Fruit fly (Drosophila melanogaster) whole organism, wandering third instar larva: ENCODE results near the gene Tip60.

Experiments used
- Abd-B ChIP-seq: fragments of >200 bp; optimal IDR thresholded peaks from 2 replicates; lab custom pipeline; 2017; ENCODE audit warnings: missing biosample characterization, missing genetic modification characterization
- CG9705 ChIP-seq: fragments of 200-800 bp; sonication (Bioruptor generic); optimal IDR thresholded peaks from 2 replicates; lab custom pipeline; 2018; ENCODE audit warnings: missing biosample characterization, mild to moderate bottlenecking, missing genetic modification characterization
- Dif ChIP-seq: fragments of 200-275, 200-300 bp; sonication (Bioruptor generic); optimal IDR thresholded peaks from 2 replicates; lab custom pipeline; 2018; ENCODE audit warnings: missing biosample characterization, missing genetic modification characterization; ENCODE audit not compliant: partially characterized antibody
- GATAd ChIP-seq: sonication (Bioruptor generic); optimal IDR thresholded peaks from 2 replicates; lab custom pipeline; 2016; ENCODE audit warnings: missing biosample characterization, missing genetic modification characterization
- Hr78 ChIP-seq: fragments of >200 bp; optimal IDR thresholded peaks from 2 replicates; lab custom pipeline; 2017; ENCODE audit warnings: missing biosample characterization, missing genetic modification characterization
- Hr83 ChIP-seq: fragments of 200-300 bp; sonication (Bioruptor generic); optimal IDR thresholded peaks from 2 replicates; lab custom pipeline; 2016; ENCODE audit warnings: missing biosample characterization, mild to moderate bottlenecking, missing genetic modification characterization, moderate library complexity; ENCODE audit not compliant: poor library complexity, severe bottlenecking
- Jra ChIP-seq: sonication (Bioruptor generic); optimal IDR thresholded peaks from 2 replicates; lab custom pipeline; 2016; ENCODE audit warnings: missing biosample characterization, missing genetic modification characterization
- Myc ChIP-seq: fragments of >200 bp; optimal IDR thresholded peaks from 2 replicates; lab custom pipeline; 2017
- N ChIP-seq: fragments of >200 bp; optimal IDR thresholded peaks from 2 replicates; lab custom pipeline; 2018; ENCODE audit warnings: missing biosample characterization, missing external identifiers, missing genetic modification characterization
- Rel ChIP-seq, 2 experiments: fragments of 200-800 bp; sonication (Bioruptor generic) in 1 of 2; optimal IDR thresholded peaks; 2 replicates in 1 of 2; 3 replicates in 1 of 2; lab custom pipeline; 2016 to 2019; ENCODE audit warnings: mild to moderate bottlenecking in 2 of 2, missing biosample characterization in 2 of 2, missing genetic modification characterization in 2 of 2, moderate library complexity in 1 of 2
- Vsx2 ChIP-seq: fragments of 200-300, 225-300 bp; sonication (Bioruptor generic); optimal IDR thresholded peaks from 2 replicates; lab custom pipeline; 2018; ENCODE audit warnings: missing biosample characterization, missing genetic modification characterization; ENCODE audit not compliant: partially characterized antibody
- br ChIP-seq: fragments of 200-800 bp; sonication (Bioruptor generic); optimal IDR thresholded peaks from 2 replicates; lab custom pipeline; 2016; ENCODE audit warnings: missing biosample characterization, missing genetic modification characterization
- dmrt93B ChIP-seq: fragments of 200-800 bp; sonication (Bioruptor generic); optimal IDR thresholded peaks from 2 replicates; lab custom pipeline; 2018; ENCODE audit warnings: missing biosample characterization, mild to moderate bottlenecking, missing genetic modification characterization
- ey ChIP-seq: fragments of 200-800 bp; sonication (Bioruptor generic); optimal IDR thresholded peaks from 2 replicates; lab custom pipeline; 2016; ENCODE audit warnings: missing biosample characterization, missing genetic modification characterization
- foxo ChIP-seq, 2 experiments: fragments of 200-800 bp; sonication (Bioruptor generic); optimal IDR thresholded peaks; 2 replicates in 1 of 2; 3 replicates in 1 of 2; lab custom pipeline; 2016 to 2017; ENCODE audit warnings: missing biosample characterization in 2 of 2, missing genetic modification characterization in 2 of 2
- h ChIP-seq: fragments of 200-800 bp; sonication (Bioruptor generic); optimal IDR thresholded peaks from 3 replicates; lab custom pipeline; 2016; ENCODE audit warnings: missing biosample characterization, mild to moderate bottlenecking, missing genetic modification characterization
- jim ChIP-seq: fragments of 175-275, 200-325 bp; sonication (Bioruptor generic); optimal IDR thresholded peaks from 2 replicates; lab custom pipeline; 2016; ENCODE audit warnings: missing biosample characterization, mild to moderate bottlenecking, missing genetic modification characterization
- pan ChIP-seq: fragments of >200 bp; optimal IDR thresholded peaks from 2 replicates; lab custom pipeline; 2017
- rgr ChIP-seq: fragments of 200-800 bp; sonication (Bioruptor generic); optimal IDR thresholded peaks from 3 replicates; lab custom pipeline; 2016; ENCODE audit warnings: missing biosample characterization, mild to moderate bottlenecking, missing genetic modification characterization
- sage ChIP-seq: fragments of 200-800 bp; sonication (Bioruptor generic); optimal IDR thresholded peaks from 2 replicates; lab custom pipeline; 2016; ENCODE audit warnings: missing biosample characterization, mild to moderate bottlenecking, missing genetic modification characterization
- sv ChIP-seq: fragments of 200-800 bp; sonication (Bioruptor generic); optimal IDR thresholded peaks from 3 replicates; lab custom pipeline; 2016; ENCODE audit warnings: missing biosample characterization, missing genetic modification characterization
- tai ChIP-seq: sonication (Bioruptor generic); optimal IDR thresholded peaks from 2 replicates; lab custom pipeline; 2016; ENCODE audit warnings: missing biosample characterization, missing genetic modification characterization
- usp ChIP-seq: fragments of >200 bp; optimal IDR thresholded peaks from 2 replicates; lab custom pipeline; 2017; ENCODE audit warnings: missing biosample characterization, missing genetic modification characterization

Gene Tip60

DNA sequence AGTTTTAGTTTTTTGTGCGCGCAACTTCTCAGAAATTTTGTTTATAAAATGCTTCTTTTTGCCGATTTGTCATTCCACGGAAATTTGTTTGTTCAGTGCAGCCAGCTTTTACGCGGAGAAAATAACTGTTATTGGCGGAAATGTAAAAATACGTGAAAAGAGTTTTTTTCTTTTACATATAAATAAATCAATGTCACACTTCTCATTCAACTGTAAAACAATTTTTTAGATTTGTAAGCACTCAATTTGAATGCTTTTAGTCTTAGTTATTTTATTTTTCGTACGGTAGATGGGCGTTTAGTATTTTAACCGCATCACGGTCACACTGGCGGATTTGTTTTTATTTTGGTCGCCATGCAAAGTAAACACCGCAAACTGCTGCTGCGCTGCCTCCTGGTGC lies 13.2 kb downstream of the Tip60 start, which contains the start of the genes Xpac and brn:
Gene Xpac (minus strand): TSS at position 66 of the 400 bp plus-strand sequence.
Gene brn (plus strand): TSS at position 211 of the 400 bp plus-strand sequence.
- no peak for TF ChIP-seq dmrt93B (GFP tag; lab: Kevin White, UChicago)
- no peak for TF ChIP-seq usp (GFP tag; lab: Kevin White, UChicago)
- no peak for TF ChIP-seq Rel (GFP tag; optimal IDR thresholded peaks at IDR 0.05; lab: Kevin White, UChicago)
- TF ChIP-seq Rel (tag; optimal IDR thresholded peaks at IDR 0.05; lab: Kevin White, UChicago) = peak; percentile 3

- TF ChIP-seq tai (no peak), Hr78 (GFP tag; lab: Kevin White, UChicago) (no peak), Vsx2 (no peak), rgr (GFP tag; lab: Kevin White, UChicago) (no peak), sage (GFP tag; lab: Kevin White, UChicago) (no peak)
- TF ChIP-seq, all 38 proteins: peak for 0
Measured at dm6 chrX:4100824-4101368, 16.4 kb downstream of the Tip60 start, which contains the start of the genes Cmtr1 and CG15375. Cmtr1 (minus strand) TSS chrX:4101031. CG15375 (plus strand) TSS chrX:4101318.

dm6 chrX:4089012-4089649 lies 28.2 kb downstream of the Tip60 start:
- TF ChIP-seq sage (GFP tag; lab: Kevin White, UChicago) = no peak
- TF ChIP-seq br = no peak
- no peak for TF ChIP-seq Myc (lab: Kevin White, UChicago)
- no peak for TF ChIP-seq h (GFP tag; lab: Kevin White, UChicago)
- TF ChIP-seq foxo (GFP tag; optimal IDR thresholded peaks at IDR 0.05; lab: Kevin White, UChicago) = no peak

DNA sequence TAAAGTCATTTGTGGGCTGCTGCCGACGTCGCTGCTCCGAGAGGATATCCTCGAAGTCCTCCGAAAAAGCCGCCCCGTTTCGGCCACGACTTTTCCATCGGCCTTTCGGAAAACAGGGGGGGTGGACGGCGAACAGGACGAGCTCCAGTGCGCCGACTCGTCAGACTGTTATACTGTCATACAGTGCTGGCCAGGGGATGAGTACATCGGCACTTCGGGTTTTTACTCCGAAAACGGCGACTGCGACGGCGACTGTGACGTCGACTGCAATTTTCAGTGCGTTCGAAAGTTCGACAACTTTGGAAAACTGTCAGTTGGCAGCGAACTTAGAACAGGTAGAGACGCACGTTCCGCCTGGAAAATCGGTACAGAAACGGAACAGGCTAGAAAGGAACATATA lies 41.9 kb downstream of the Tip60 start, which contains the start of gene CG43689:
Gene CG43689 (plus strand): TSS at position 314 of the 400 bp plus-strand sequence.
- TF ChIP-seq Hr78 (GFP tag; lab: Kevin White, UChicago) = no peak
- no peak for TF ChIP-seq ey (GFP tag; lab: Kevin White, UChicago)
- TF ChIP-seq N = no peak
- no peak for TF ChIP-seq Dif (GFP tag; lab: Kevin White, UChicago)
- no peak for TF ChIP-seq foxo (GFP tag; optimal IDR thresholded peaks at IDR 0.05; lab: Kevin White, UChicago)
- TF ChIP-seq CG9705 = no peak
- TF ChIP-seq dmrt93B (GFP tag; lab: Kevin White, UChicago) = no peak
- TF ChIP-seq Hr83 (GFP tag; lab: Kevin White, UChicago) = no peak
- TF ChIP-seq sv (GFP tag; lab: Kevin White, UChicago) = no peak
- no peak for TF ChIP-seq GATAd (GFP tag; lab: Kevin White, UChicago)
- TF ChIP-seq h (GFP tag; lab: Kevin White, UChicago) = no peak
- no peak for TF ChIP-seq Vsx2
- no peak for TF ChIP-seq pan (lab: Kevin White, UChicago)
- TF ChIP-seq Abd-B (GFP tag; lab: Kevin White, UChicago) = no peak
- no peak for TF ChIP-seq Jra (GFP tag; lab: Kevin White, UChicago)
- TF ChIP-seq jim (GFP tag; lab: Kevin White, UChicago) = no peak
